3 fruit fly cellular contexts compared by ENCODE assay signal in the genomic region with DNA sequence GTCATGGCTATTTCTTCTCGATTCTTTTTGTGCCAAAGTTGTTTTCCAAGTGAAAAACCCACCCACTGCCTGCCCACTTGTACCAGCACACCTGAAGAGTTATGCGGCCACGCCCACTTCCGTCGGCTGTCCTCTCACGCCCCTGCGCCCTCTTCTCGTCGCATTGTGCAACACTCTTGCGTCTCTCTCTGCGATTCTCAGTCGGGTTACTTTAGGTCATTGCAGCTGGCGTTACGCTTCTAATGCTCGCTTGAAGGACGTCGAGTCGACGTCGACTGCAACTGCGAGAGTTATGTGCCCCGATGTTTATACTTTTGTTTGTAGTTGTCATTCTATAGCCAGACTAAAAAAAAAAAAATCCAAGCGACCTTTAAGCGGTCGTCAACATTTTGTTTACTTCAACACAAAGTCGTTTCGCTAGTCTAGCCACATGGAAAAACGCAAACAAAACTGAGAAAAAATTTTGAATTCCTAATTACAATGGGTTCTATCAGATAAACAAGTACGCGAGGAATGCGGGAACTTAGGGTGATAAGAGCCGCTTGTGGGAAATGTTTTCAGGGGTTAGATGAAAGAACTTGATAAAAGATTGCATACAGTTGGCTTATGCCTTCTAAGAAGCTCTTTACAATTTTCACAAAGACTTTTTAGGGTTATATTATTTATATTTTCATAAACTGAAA.
TF ChIP-seq lines count a peak whose summit lies in the region.

No protein-coding gene starts in this region.

- no peak for TF ChIP-seq CTCF in whole organism, embryonic (GFP tag; optimal IDR thresholded peaks at IDR 0.05; lab: Kevin White, UChicago)

TF ChIP-seq in whole organism, embryonic, 481 proteins besides CTCF, POLR2A, EP300 and RAD21 (continues in another document):
- TF ChIP-seq CG34376 (GFP tag; optimal IDR thresholded peaks at IDR 0.05; lab: Kevin White, UChicago) (peak; percentile 20), slbo (GFP tag; IDR thresholded peaks at IDR 0.05; lab: Robert Waterston, UW) (0 out of 2 replicates have a peak, but pooled peaks have one; percentile 19), chinmo (GFP tag; IDR thresholded peaks at IDR 0.05; lab: Robert Waterston, UW; ENCODE audit: partially characterized antibody) (0 out of 4 replicates have a peak, but pooled peaks have one; percentile 15), cato (GFP tag; optimal IDR thresholded peaks at IDR 0.05; lab: Kevin White, UChicago; ENCODE audit: borderline replicate concordance) (no peak), pzg (GFP tag; optimal IDR thresholded peaks at IDR 0.05; lab: Kevin White, UChicago) (no peak), Med (GFP tag; lab: Kevin White, UChicago) (peak; percentile 7), ase (GFP tag; IDR thresholded peaks at IDR 0.05; lab: Robert Waterston, UW) (no peak), sd (tag; optimal IDR thresholded peaks at IDR 0.05; lab: Kevin White, UChicago) (peak; percentile 90), CG8290 (GFP tag; optimal IDR thresholded peaks at IDR 0.05; lab: Kevin White, UChicago) (no peak), CG8290 (tag; optimal IDR thresholded peaks at IDR 0.05; lab: Kevin White, UChicago) (peak in 1 of 2 experiments; percentile 8), ara (GFP tag; IDR thresholded peaks at IDR 0.05; lab: Robert Waterston, UW) (no peak), CG5953 (GFP tag; IDR thresholded peaks at IDR 0.05; lab: Robert Waterston, UW) (no peak), sens (GFP tag; lab: Kevin White, UChicago) (peak; percentile 75), CG17359 (tag; optimal IDR thresholded peaks at IDR 0.05; lab: Kevin White, UChicago) (no peak), CG31441 (GFP tag; IDR thresholded peaks at IDR 0.05; lab: Robert Waterston, UW) (no peak), H2.0 (GFP tag; IDR thresholded peaks at IDR 0.05; lab: Robert Waterston, UW) (0 out of 2 replicates have a peak, but pooled peaks have one; percentile 4), Dbx (GFP tag; IDR thresholded peaks at IDR 0.05; lab: Robert Waterston, UW) (no peak), Pdp1 (GFP tag; optimal IDR thresholded peaks at IDR 0.05; lab: Kevin White, UChicago) (peak in 1 of 2 experiments; percentile 24), abd-A (tag; optimal IDR thresholded peaks at IDR 0.05; lab: Kevin White, UChicago) (no peak), rib (GFP tag; IDR thresholded peaks at IDR 0.05; lab: Robert Waterston, UW) (no peak), hth (optimal IDR thresholded peaks at IDR 0.05; lab: Kevin White, UChicago) (no peak), Spps (tag; optimal IDR thresholded peaks at IDR 0.05; lab: Kevin White, UChicago) (no peak), disco-r (GFP tag; optimal IDR thresholded peaks at IDR 0.05; lab: Kevin White, UChicago) (no peak), CG17829 (tag; optimal IDR thresholded peaks at IDR 0.05; lab: Kevin White, UChicago) (peak; percentile 91), esg (GFP tag; conservative IDR thresholded peaks at IDR 0.05; lab: Robert Waterston, UW) (no peak), CG12769 (tag; optimal IDR thresholded peaks at IDR 0.05; lab: Kevin White, UChicago) (no peak), CG2875 (GFP tag; optimal IDR thresholded peaks at IDR 0.05; lab: Kevin White, UChicago) (no peak), CG12659 (GFP tag; optimal IDR thresholded peaks at IDR 0.05; lab: Kevin White, UChicago) (no peak)

TF ChIP-seq in whole organism, prepupa, 60 proteins besides CTCF, POLR2A, EP300 and RAD21:
- TF ChIP-seq CG6163 (GFP tag; IDR thresholded peaks at IDR 0.05; lab: Robert Waterston, UW) (0 out of 3 replicates have a peak, but pooled peaks have one; percentile 27), fkh (GFP tag; optimal IDR thresholded peaks at IDR 0.05; lab: Kevin White, UChicago) (peak; percentile 57), Eip78C (GFP tag; lab: Kevin White, UChicago) (peak; percentile 32), pdm3 (GFP tag; optimal IDR thresholded peaks at IDR 0.05; lab: Kevin White, UChicago) (no peak), CG6792 (GFP tag; optimal IDR thresholded peaks at IDR 0.05; lab: Kevin White, UChicago) (no peak), eg (GFP tag; IDR thresholded peaks at IDR 0.05; lab: Robert Waterston, UW) (0 out of 3 replicates have a peak, but pooled peaks have one; percentile 22)

TF ChIP-seq in whole organism, pupa, 21 proteins besides CTCF, POLR2A, EP300 and RAD21:
- TF ChIP-seq CG9948 (tag; optimal IDR thresholded peaks at IDR 0.05; lab: Kevin White, UChicago), result no peak
- no peak for TF ChIP-seq CG12605 (GFP tag; IDR thresholded peaks at IDR 0.05; lab: Robert Waterston, UW)
- TF ChIP-seq D1 (tag; optimal IDR thresholded peaks at IDR 0.05; lab: Kevin White, UChicago), result no peak
- peak; percentile 41; the same call in 1 of the 3 replicates for TF ChIP-seq CG4496 (GFP tag; IDR thresholded peaks at IDR 0.05; lab: Robert Waterston, UW)
- no peak for TF ChIP-seq CG15710 (tag; optimal IDR thresholded peaks at IDR 0.05; lab: Kevin White, UChicago)
- TF ChIP-seq EcR (GFP tag; optimal IDR thresholded peaks at IDR 0.05; lab: Kevin White, UChicago), result peak; percentile 30
